Worm (Caenorhabditis elegans) whole organism, L3 larva: ENCODE measurements around the gene glb-28.

Experiments
- R02D3.7 ChIP-seq: fragments of 150-350 bp; optimal IDR thresholded peaks from 2 replicates; lab custom pipeline; 2014; ENCODE audit warnings: missing biosample characterization, missing genetic modification characterization
- ZK546.5 ChIP-seq: sonication (generic microtip); optimal IDR thresholded peaks from 2 replicates; lab custom pipeline; 2017; ENCODE audit warnings: missing biosample characterization, missing genetic modification characterization
- egl-5 ChIP-seq: fragments of 150-350 bp; optimal IDR thresholded peaks from 2 replicates; lab custom pipeline; 2017; ENCODE audit warnings: missing biosample characterization, missing genetic modification reagents, missing genetic modification characterization, inconsistent platforms
- elt-1 ChIP-seq: fragments of 150-350 bp; optimal IDR thresholded peaks from 2 replicates; lab custom pipeline; 2014; ENCODE audit warnings: missing biosample characterization, missing genetic modification characterization
- elt-3 ChIP-seq, 3 experiments: fragments of 150-350 bp in 1 of 3; sonication (generic microtip) in 2 of 3; optimal IDR thresholded peaks; 2 replicates in 2 of 3; 4 replicates in 1 of 3; lab custom pipeline; 2014 to 2017; ENCODE audit warnings: missing biosample characterization in 3 of 3, missing genetic modification characterization in 3 of 3
- hmg-11 ChIP-seq: sonication (generic microtip); optimal IDR thresholded peaks from 2 replicates; lab custom pipeline; 2016; ENCODE audit warnings: missing genetic modification characterization, missing compliant biosample characterization
- lin-15B ChIP-seq: fragments of 150-350 bp; optimal IDR thresholded peaks from 2 replicates; lab custom pipeline; 2014; ENCODE audit warnings: missing biosample characterization, missing genetic modification characterization
- mdl-1 ChIP-seq: fragments of 150-350 bp; optimal IDR thresholded peaks from 2 replicates; lab custom pipeline; 2014; ENCODE audit warnings: missing biosample characterization, missing genetic modification characterization
- nhr-11 ChIP-seq: fragments of 150-350 bp; optimal IDR thresholded peaks from 2 replicates; lab custom pipeline; 2014; ENCODE audit warnings: missing biosample characterization, missing genetic modification characterization
- nhr-237 ChIP-seq: fragments of 150-350 bp; optimal IDR thresholded peaks from 2 replicates; lab custom pipeline; 2014; ENCODE audit warnings: missing biosample characterization, missing genetic modification characterization
- nhr-77 ChIP-seq: fragments of 150-350 bp; optimal IDR thresholded peaks from 2 replicates; lab custom pipeline; 2014; ENCODE audit warnings: missing biosample characterization, missing genetic modification characterization
- unc-39 ChIP-seq: sonication (generic microtip); optimal IDR thresholded peaks from 4 replicates; lab custom pipeline; 2017; ENCODE audit warnings: missing biosample characterization, missing genetic modification characterization
- zag-1 ChIP-seq: fragments of 150-350 bp; optimal IDR thresholded peaks from 2 replicates; lab custom pipeline; 2014; ENCODE audit warnings: missing biosample characterization, missing genetic modification characterization

ce11 chrX:15274827-15275761, 42.0 kb downstream of the glb-28 start:
- TF ChIP-seq mdl-1 (peak; percentile 81), zag-1 (no peak), nhr-237 (tag; lab: Kevin White, UChicago) (no peak), egl-5 (tag; lab: Kevin White, UChicago) (no peak), unc-39 (tag; lab: Kevin White, UChicago) (no peak), ZK546.5 (tag; lab: Kevin White, UChicago) (no peak), hmg-11 (no peak), nhr-11 (peak; percentile 86), R02D3.7 (tag; lab: Kevin White, UChicago) (peak; percentile 63), elt-3 (tag; optimal IDR thresholded peaks at IDR 0.05; lab: Kevin White, UChicago) (no peak), lin-15B (tag; lab: Kevin White, UChicago) (no peak), nhr-77 (tag; lab: Kevin White, UChicago) (peak; percentile 3), elt-1 (tag; lab: Kevin White, UChicago) (peak; percentile 19)
